Fruit fly (Drosophila melanogaster): ENCODE measurements around the gene CG10431.
A peak's percentile ranks its signal among the peaks of the same experiment; 100 is the strongest.

dm6 chr2L:18965367-18966213 is 8.9 kb upstream of the CG10431 start:
- TF ChIP-seq CG9948 (tag; optimal IDR thresholded peaks at IDR 0.05) (peak; percentile 4), D1 (tag; optimal IDR thresholded peaks at IDR 0.05) (no peak), CG8159 (tag; optimal IDR thresholded peaks at IDR 0.05) (no peak), CG32121 (GFP tag; IDR thresholded peaks at IDR 0.05) (no peak), EcR (GFP tag; optimal IDR thresholded peaks at IDR 0.05) (no peak), CG14655 (GFP tag; optimal IDR thresholded peaks at IDR 0.05) (no peak), Pif1B (GFP tag; optimal IDR thresholded peaks at IDR 0.05) (no peak), fd96Ca (GFP tag; IDR thresholded peaks at IDR 0.05) (no peak), CG4496 (GFP tag; IDR thresholded peaks at IDR 0.05) (no peak)
